Fruit fly (Drosophila melanogaster): ENCODE results near the gene CG42268.

CG42268 gene

DNA sequence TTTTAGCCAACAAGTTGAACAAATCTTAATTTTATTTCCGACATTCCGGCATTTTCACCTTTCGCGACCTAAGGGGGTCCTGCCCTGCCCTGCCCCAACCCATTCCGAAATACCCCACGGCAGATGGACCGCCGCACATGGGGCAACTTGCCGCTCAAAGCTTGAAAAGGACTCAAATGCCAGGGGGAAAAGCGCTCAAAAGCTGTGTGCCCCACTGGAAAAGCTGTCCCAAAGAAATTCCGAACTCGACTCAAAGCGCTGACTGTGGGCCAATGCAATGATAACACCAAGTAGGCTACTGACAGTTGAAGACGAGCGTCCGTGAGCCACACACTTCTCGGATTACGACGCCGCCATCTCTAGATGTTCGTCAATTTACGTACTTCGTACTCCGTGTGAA lies 26.6 kb upstream of the CG42268 start, which contains the start of gene CG32052:
CG32052 (plus strand) TSS at position 301 of the 400 bp plus-strand sequence.
- no peak for TF ChIP-seq achi (GFP tag; optimal IDR thresholded peaks at IDR 0.05)
- TF ChIP-seq Sox14 (GFP tag; optimal IDR thresholded peaks at IDR 0.05): no peak
- TF ChIP-seq CG6792 (GFP tag; optimal IDR thresholded peaks at IDR 0.05): no peak
- TF ChIP-seq Ets96B (tag; optimal IDR thresholded peaks at IDR 0.05): no peak
- no peak for TF ChIP-seq dsx (GFP tag; optimal IDR thresholded peaks at IDR 0.05; ENCODE audit: poor library complexity, severe bottlenecking)
- no peak for TF ChIP-seq pdm3 (GFP tag; optimal IDR thresholded peaks at IDR 0.05)
- no peak for TF ChIP-seq CG9139 (GFP tag; optimal IDR thresholded peaks at IDR 0.05)
- no peak for TF ChIP-seq fd85E (GFP tag; optimal IDR thresholded peaks at IDR 0.05)
- no peak for TF ChIP-seq CG31627 (GFP tag; optimal IDR thresholded peaks at IDR 0.05)
- no peak for TF ChIP-seq CG3032 (tag; optimal IDR thresholded peaks at IDR 0.05)
- no peak for TF ChIP-seq lz (GFP tag; optimal IDR thresholded peaks at IDR 0.05)
- no peak for TF ChIP-seq Hr4 (GFP tag; optimal IDR thresholded peaks at IDR 0.05)
- TF ChIP-seq topi (GFP tag; optimal IDR thresholded peaks at IDR 0.05): no peak
- TF ChIP-seq CG6808 (GFP tag; optimal IDR thresholded peaks at IDR 0.05): no peak
- no peak for TF ChIP-seq OdsH (GFP tag; optimal IDR thresholded peaks at IDR 0.05)
- no peak for TF ChIP-seq spab (GFP tag; optimal IDR thresholded peaks at IDR 0.05)
- no peak for TF ChIP-seq CG4318 (GFP tag; optimal IDR thresholded peaks at IDR 0.05)
- TF ChIP-seq acj6 (GFP tag; optimal IDR thresholded peaks at IDR 0.05): no peak
- TF ChIP-seq Hr39 (GFP tag; optimal IDR thresholded peaks at IDR 0.05): no peak

DNA sequence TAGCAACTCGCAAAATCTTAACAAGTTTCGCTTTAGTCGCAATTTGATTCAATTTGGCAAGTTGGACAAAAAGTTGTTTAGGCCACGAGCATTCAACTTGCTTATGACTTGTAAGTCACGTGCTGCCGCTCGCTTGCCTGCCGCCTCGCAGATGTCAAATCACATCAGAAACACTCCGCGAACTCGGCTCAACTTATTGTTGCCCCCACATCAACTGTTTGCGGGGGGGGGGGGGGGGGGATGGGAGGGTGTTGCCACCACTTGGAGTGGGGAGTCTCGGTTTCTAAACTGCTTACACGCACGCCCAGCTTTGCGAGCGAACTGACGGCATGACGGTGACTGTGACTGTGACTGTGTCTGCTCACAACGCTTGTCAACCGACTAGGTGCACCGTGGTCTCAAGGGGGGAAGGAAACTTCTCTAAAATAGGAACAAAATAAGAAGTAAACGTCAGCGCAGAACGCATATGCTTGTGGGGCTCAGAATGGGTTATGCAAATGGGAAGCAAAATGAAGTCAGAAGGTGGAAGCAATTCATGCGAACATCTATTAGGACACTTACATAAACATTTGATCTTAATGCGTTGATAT lies 16.7 kb upstream of the CG42268 start:
- TF ChIP-seq eg (GFP tag; IDR thresholded peaks at IDR 0.05) (peak; percentile 42; the same call in 1 of the 3 replicates), CG32006 (GFP tag; optimal IDR thresholded peaks at IDR 0.05) (peak; percentile 23), CG3032 (tag; optimal IDR thresholded peaks at IDR 0.05) (no peak)

DNA sequence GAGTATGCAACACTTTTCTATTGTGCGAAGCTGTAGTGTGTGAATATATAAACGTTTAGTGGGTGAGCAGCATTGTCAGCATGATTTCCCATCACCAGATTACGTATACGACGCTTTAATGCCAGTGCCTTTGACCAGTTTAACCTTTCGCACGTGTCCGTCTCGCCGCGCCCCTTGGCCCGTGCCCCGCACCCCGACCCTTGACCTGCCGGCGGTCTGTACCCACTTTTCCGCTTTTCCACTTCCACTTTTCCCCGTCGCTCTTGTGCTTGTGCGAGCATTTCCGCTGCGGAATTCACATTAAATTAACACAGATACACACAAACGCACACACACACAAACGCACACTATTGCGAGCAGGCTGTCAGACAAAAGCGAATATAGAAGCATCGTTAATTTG lies 15.5 kb upstream of the CG42268 start:
- TF ChIP-seq CG7368 (GFP tag; optimal IDR thresholded peaks at IDR 0.05) (no peak), Sox102F (GFP tag; optimal IDR thresholded peaks at IDR 0.05) (no peak), vri (GFP tag; optimal IDR thresholded peaks at IDR 0.05) (no peak), pdm3 (GFP tag; optimal IDR thresholded peaks at IDR 0.05) (no peak), ss (GFP tag; optimal IDR thresholded peaks at IDR 0.05) (no peak)

DNA sequence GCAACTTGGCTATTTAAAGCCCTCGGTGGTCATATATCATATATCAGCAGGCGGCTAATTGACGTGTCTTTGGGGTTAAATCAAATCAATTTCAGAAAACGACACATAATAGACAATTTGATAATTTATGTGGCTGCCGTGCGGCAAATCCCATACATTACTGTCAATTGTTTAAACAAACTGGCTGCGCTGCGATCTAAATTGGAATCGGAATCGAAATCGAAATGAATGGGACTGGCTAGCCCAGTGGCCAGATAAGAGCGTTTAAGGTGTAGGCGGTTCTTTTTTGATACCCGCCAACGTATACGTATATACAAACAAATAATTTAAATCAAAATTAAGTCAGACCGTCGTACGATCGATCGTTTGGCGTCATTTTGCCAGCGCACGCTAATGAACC lies 8.2 kb upstream of the CG42268 start:
- no peak for TF ChIP-seq Hr38 (GFP tag; optimal IDR thresholded peaks at IDR 0.05)
- peak; percentile 38 for TF ChIP-seq vri (GFP tag; optimal IDR thresholded peaks at IDR 0.05)
- TF ChIP-seq svp (GFP tag): peak; percentile 39
- TF ChIP-seq Met (GFP tag; optimal IDR thresholded peaks at IDR 0.05): no peak
- TF ChIP-seq CG10669 (GFP tag; optimal IDR thresholded peaks at IDR 0.05): no peak
- no peak for TF ChIP-seq Eip93F (GFP tag; optimal IDR thresholded peaks at IDR 0.05)
- TF ChIP-seq OdsH (GFP tag; optimal IDR thresholded peaks at IDR 0.05): no peak
- TF ChIP-seq cyc (GFP tag; optimal IDR thresholded peaks at IDR 0.05): no peak
- no peak for TF ChIP-seq Blimp-1 (GFP tag; optimal IDR thresholded peaks at IDR 0.05)
- no peak for TF ChIP-seq CG4318 (GFP tag; optimal IDR thresholded peaks at IDR 0.05)
- no peak for TF ChIP-seq CG11762 (GFP tag; optimal IDR thresholded peaks at IDR 0.05; ENCODE audit: insufficient read depth)
- no peak for TF ChIP-seq Eip75B (GFP tag; optimal IDR thresholded peaks at IDR 0.05)
- peak; percentile 6 for TF ChIP-seq fkh (GFP tag; optimal IDR thresholded peaks at IDR 0.05)
- TF ChIP-seq dac (GFP tag; optimal IDR thresholded peaks at IDR 0.05): no peak
